Fruit fly (Drosophila melanogaster): ENCODE measurements around the gene Cht7.

Cht7 gene

dm6 chr3L:3126478-3126877 lies 19.7 kb upstream of the Cht7 start:
- peak; percentile 35 for TF ChIP-seq zen (tag; optimal IDR thresholded peaks at IDR 0.05)
- TF ChIP-seq BtbVII (GFP tag; optimal IDR thresholded peaks at IDR 0.05) = no peak
- no peak for TF ChIP-seq CG3995 (GFP tag; optimal IDR thresholded peaks at IDR 0.05)
- peak; percentile 72 for TF ChIP-seq Med (GFP tag)
- peak; percentile 1 for TF ChIP-seq cg (GFP tag; optimal IDR thresholded peaks at IDR 0.05)
- 0 out of 3 replicates have a peak, but pooled peaks have one; percentile 41 for TF ChIP-seq z (GFP tag; IDR thresholded peaks at IDR 0.05)
- TF ChIP-seq crol (GFP tag; IDR thresholded peaks at IDR 0.05) = peak; percentile 19; the same call in 1 of the 2 replicates
- TF ChIP-seq stc (GFP tag; IDR thresholded peaks at IDR 0.05) = 0 out of 2 replicates have a peak, but pooled peaks have one; percentile 26
- TF ChIP-seq gcm (GFP tag; optimal IDR thresholded peaks at IDR 0.05) = peak; percentile 53

- no peak for TF ChIP-seq tgo (GFP tag; IDR thresholded peaks at IDR 0.05)
- TF ChIP-seq Tbp (GFP tag; optimal IDR thresholded peaks at IDR 0.05) = no peak
- TF ChIP-seq CG17568 (GFP tag; optimal IDR thresholded peaks at IDR 0.05) = no peak
- TF ChIP-seq CG18011 (GFP tag; optimal IDR thresholded peaks at IDR 0.05) = no peak
- no peak for TF ChIP-seq bsh (GFP tag; optimal IDR thresholded peaks at IDR 0.05)
- TF ChIP-seq CG10543 (GFP tag; optimal IDR thresholded peaks at IDR 0.05) = no peak
- TF ChIP-seq CG6272 (GFP tag; IDR thresholded peaks at IDR 0.05) = no peak
- no peak for TF ChIP-seq bab2 (GFP tag; optimal IDR thresholded peaks at IDR 0.05)
- no peak for TF ChIP-seq CrebB (tag; optimal IDR thresholded peaks at IDR 0.05)
- no peak for TF ChIP-seq Ssrp (tag; optimal IDR thresholded peaks at IDR 0.05)
- no peak for TF ChIP-seq fru (optimal IDR thresholded peaks at IDR 0.05)
- peak; percentile 3 for TF ChIP-seq Sox102F (GFP tag; optimal IDR thresholded peaks at IDR 0.05)
- TF ChIP-seq CG1792 (GFP tag; optimal IDR thresholded peaks at IDR 0.05) = no peak
- no peak for TF ChIP-seq klu (GFP tag; IDR thresholded peaks at IDR 0.05)
- TF ChIP-seq trem (tag; optimal IDR thresholded peaks at IDR 0.05) = no peak
- no peak for TF ChIP-seq Chrac-16 (GFP tag; optimal IDR thresholded peaks at IDR 0.05)
- no peak for TF ChIP-seq Rfx (GFP tag; IDR thresholded peaks at IDR 0.05)
- TF ChIP-seq Sox100B (GFP tag; optimal IDR thresholded peaks at IDR 0.05) = no peak
- TF ChIP-seq Med (GFP tag) = peak; percentile 61
- TF ChIP-seq CG12104 (GFP tag; optimal IDR thresholded peaks at IDR 0.05) = no peak
- no peak for TF ChIP-seq CG11695 (GFP tag; IDR thresholded peaks at IDR 0.05)
- TF ChIP-seq sens (GFP tag) = peak; percentile 47
- TF ChIP-seq tx (GFP tag; optimal IDR thresholded peaks at IDR 0.05) = no peak
- no peak for TF ChIP-seq CG2678 (tag; optimal IDR thresholded peaks at IDR 0.05)
- no peak for TF ChIP-seq CG8089 (GFP tag; optimal IDR thresholded peaks at IDR 0.05)
- no peak for TF ChIP-seq knrl (GFP tag; IDR thresholded peaks at IDR 0.05; ENCODE audit: partially characterized antibody)
- TF ChIP-seq Fer3 (tag; optimal IDR thresholded peaks at IDR 0.05) = no peak
- TF ChIP-seq hbn (GFP tag; IDR thresholded peaks at IDR 0.05; ENCODE audit: partially characterized antibody) = no peak
- no peak for TF ChIP-seq CG17829 (tag; optimal IDR thresholded peaks at IDR 0.05)
- TF ChIP-seq Pdp1 (GFP tag; optimal IDR thresholded peaks at IDR 0.05) = peak in 1 of 2 experiments; percentile 39
- TF ChIP-seq vfl (GFP tag; optimal IDR thresholded peaks at IDR 0.05) = no peak
- no peak for TF ChIP-seq CG43689 (GFP tag; IDR thresholded peaks at IDR 0.05)
- no peak for TF ChIP-seq Lim3 (GFP tag; IDR thresholded peaks at IDR 0.05)
Observed at dm6 chr3L:3125649-3126130, 18.9 kb upstream of the Cht7 start.

Data from whole organism, embryonic.